Fruit fly (Drosophila melanogaster) whole organism, embryonic: Measurements from ENCODE around the gene CG18858.

ENCODE experiments used
- Camta ChIP-seq: fragments of 200-800 bp; sonication (Bioruptor generic); optimal IDR thresholded peaks from 2 replicates; lab custom pipeline; 2016; ENCODE audit warnings: missing biosample characterization, missing genetic modification characterization
- mirr ChIP-seq: fragments of 200-800 bp; sonication (Bioruptor generic); optimal IDR thresholded peaks from 3 replicates; lab custom pipeline; 2018; ENCODE audit warnings: missing biosample characterization, mild to moderate bottlenecking, missing genetic modification characterization

dm6 chr2L:20463316-20463856 lies 4.5 kb upstream of the CG18858 start, which contains the start of gene CG2493:
- TF ChIP-seq mirr (GFP tag; lab: Kevin White, UChicago) (no peak), Camta (no peak)
